Fruit fly (Drosophila melanogaster) whole organism, adult: ENCODE results near the gene CG16789.

Experiments
- CG11617 ChIP-seq: fragments of 200-800 bp; sonication (Bioruptor generic); optimal IDR thresholded peaks from 2 replicates; lab custom pipeline; 2017; ENCODE audit warnings: mild to moderate bottlenecking, missing biosample characterization, missing genetic modification reagents, missing genetic modification characterization
- CG12768 ChIP-seq: fragments of 200-800 bp; sonication (Bioruptor generic); optimal IDR thresholded peaks from 2 replicates; lab custom pipeline; 2017; ENCODE audit warnings: missing biosample characterization, missing genetic modification characterization, mild to moderate bottlenecking, moderate library complexity, missing genetic modification reagents
- CG14711 ChIP-seq: fragments of 200-800 bp; sonication (Bioruptor generic); optimal IDR thresholded peaks from 2 replicates; lab custom pipeline; 2018; ENCODE audit warnings: missing biosample characterization, mild to moderate bottlenecking, missing genetic modification characterization, moderate library complexity
- CG1620 ChIP-seq: fragments of 200-800 bp; sonication (Bioruptor generic); optimal IDR thresholded peaks from 2 replicates; lab custom pipeline; 2016; ENCODE audit warnings: missing biosample characterization, missing genetic modification characterization
- CG33017 ChIP-seq: fragments of 200-800 bp; sonication (Bioruptor generic); optimal IDR thresholded peaks from 2 replicates; lab custom pipeline; 2018; ENCODE audit warnings: missing biosample characterization, mild to moderate bottlenecking, missing genetic modification characterization, moderate library complexity
- CG5204 ChIP-seq: fragments of 200-800 bp; sonication (Bioruptor generic); optimal IDR thresholded peaks from 2 replicates; lab custom pipeline; 2016; ENCODE audit warnings: missing biosample characterization, missing genetic modification characterization
- CG7045 ChIP-seq: fragments of 200-800 bp; sonication (Bioruptor generic); optimal IDR thresholded peaks from 2 replicates; lab custom pipeline; 2017; ENCODE audit warnings: missing biosample characterization, mild to moderate bottlenecking, missing genetic modification characterization
- CG7101 ChIP-seq: fragments of 200-800 bp; sonication (Bioruptor generic); optimal IDR thresholded peaks from 2 replicates; lab custom pipeline; 2018; ENCODE audit warnings: missing biosample characterization, mild to moderate bottlenecking, missing genetic modification characterization, moderate library complexity
- Clk ChIP-seq: fragments of 200-800 bp; sonication (Bioruptor generic); optimal IDR thresholded peaks from 2 replicates; lab custom pipeline; 2017; ENCODE audit warnings: missing biosample characterization, missing genetic modification characterization
- Crg-1 ChIP-seq: fragments of 200-800 bp; sonication (Bioruptor generic); optimal IDR thresholded peaks from 2 replicates; lab custom pipeline; 2016; ENCODE audit warnings: missing biosample characterization, missing genetic modification characterization
- Hr96 ChIP-seq: fragments of 200-800 bp; sonication (Bioruptor generic); optimal IDR thresholded peaks from 2 replicates; lab custom pipeline; 2016; ENCODE audit warnings: missing biosample characterization, missing genetic modification characterization
- Mnt ChIP-seq: fragments of 200-800 bp; sonication (Bioruptor generic); optimal IDR thresholded peaks from 2 replicates; lab custom pipeline; 2016; ENCODE audit warnings: missing biosample characterization, mild to moderate bottlenecking, missing genetic modification characterization
- bab1 ChIP-seq: fragments of 200-800 bp; sonication (Bioruptor generic); optimal IDR thresholded peaks from 3 replicates; lab custom pipeline; 2019; ENCODE audit warnings: missing biosample characterization, mild to moderate bottlenecking, missing genetic modification characterization, moderate library complexity
- cic ChIP-seq: fragments of 200-800 bp; sonication (Bioruptor generic); optimal IDR thresholded peaks from 2 replicates; lab custom pipeline; 2017; ENCODE audit warnings: missing biosample characterization, mild to moderate bottlenecking, missing genetic modification characterization, moderate library complexity
- cnc ChIP-seq, 2 experiments: fragments of >200 bp; optimal IDR thresholded peaks; 2 replicates each; lab custom pipeline; 2017
- kay ChIP-seq: fragments of 200-800 bp; sonication (Bioruptor generic); peaks from one replicate; lab custom pipeline; 2016; ENCODE audit warnings: missing biosample characterization, missing genetic modification characterization, borderline replicate concordance
- ovo ChIP-seq: fragments of 200-800 bp; sonication (Bioruptor generic); optimal IDR thresholded peaks from 2 replicates; lab custom pipeline; 2016; ENCODE audit warnings: missing biosample characterization, missing genetic modification characterization
- pad ChIP-seq: fragments of 200-800 bp; sonication (Bioruptor generic); optimal IDR thresholded peaks from 3 replicates; lab custom pipeline; 2017; ENCODE audit warnings: missing biosample characterization, missing genetic modification characterization, mild to moderate bottlenecking, moderate library complexity, missing genetic modification reagents
- tj ChIP-seq: fragments of 200-800 bp; sonication (Bioruptor generic); optimal IDR thresholded peaks from 3 replicates; lab custom pipeline; 2017; ENCODE audit warnings: missing biosample characterization, mild to moderate bottlenecking, missing genetic modification characterization, moderate library complexity
- toe ChIP-seq: fragments of 200-800 bp; sonication (Bioruptor generic); optimal IDR thresholded peaks from 2 replicates; lab custom pipeline; 2016; ENCODE audit warnings: missing biosample characterization, missing genetic modification characterization

The CG16789 gene

dm6 chr3R:9581089-9581520 lies 15.1 kb downstream of the CG16789 start, which contains the start of gene CG8301:
TSS of gene CG8301 (plus strand) at chr3R:9581306.
- TF ChIP-seq cic (peak; percentile 6), CG12768 (GFP tag; lab: Kevin White, UChicago) (peak; percentile 36), toe (GFP tag; lab: Kevin White, UChicago) (no peak), Hr96 (GFP tag; lab: Kevin White, UChicago) (no peak), CG14711 (peak; percentile 6), CG33017 (peak; percentile 29), CG5204 (GFP tag; lab: Kevin White, UChicago) (no peak), CG7101 (peak; percentile 25), Clk (GFP tag; lab: Kevin White, UChicago) (no peak), pad (GFP tag; lab: Kevin White, UChicago) (no peak), ovo (peak; percentile 97), CG1620 (GFP tag; lab: Kevin White, UChicago) (peak; percentile 0), CG11617 (peak; percentile 26), tj (GFP tag; lab: Kevin White, UChicago) (peak; percentile 26), cnc (optimal IDR thresholded peaks at IDR 0.05; lab: Kevin White, UChicago) (no peak), kay (no peak), bab1 (GFP tag; lab: Kevin White, UChicago) (peak; percentile 61), CG7045 (GFP tag; lab: Kevin White, UChicago) (peak; percentile 22), Mnt (GFP tag; lab: Kevin White, UChicago) (no peak), Crg-1 (GFP tag; lab: Kevin White, UChicago) (no peak)

- no peak for TF ChIP-seq Clk (GFP tag; lab: Kevin White, UChicago)
- TF ChIP-seq CG7045 (GFP tag; lab: Kevin White, UChicago) = no peak
- TF ChIP-seq ovo = no peak
- no peak for TF ChIP-seq kay
- no peak for TF ChIP-seq CG5204 (GFP tag; lab: Kevin White, UChicago)
- no peak for TF ChIP-seq CG1620 (GFP tag; lab: Kevin White, UChicago)
- TF ChIP-seq Mnt (GFP tag; lab: Kevin White, UChicago) = no peak
- TF ChIP-seq CG14711 = no peak
- no peak for TF ChIP-seq CG7101
- TF ChIP-seq Crg-1 (GFP tag; lab: Kevin White, UChicago) = no peak
- TF ChIP-seq toe (GFP tag; lab: Kevin White, UChicago) = no peak
- no peak for TF ChIP-seq CG33017
Observed at dm6 chr3R:9581973-9582372, 16.0 kb downstream of the CG16789 start.

DNA sequence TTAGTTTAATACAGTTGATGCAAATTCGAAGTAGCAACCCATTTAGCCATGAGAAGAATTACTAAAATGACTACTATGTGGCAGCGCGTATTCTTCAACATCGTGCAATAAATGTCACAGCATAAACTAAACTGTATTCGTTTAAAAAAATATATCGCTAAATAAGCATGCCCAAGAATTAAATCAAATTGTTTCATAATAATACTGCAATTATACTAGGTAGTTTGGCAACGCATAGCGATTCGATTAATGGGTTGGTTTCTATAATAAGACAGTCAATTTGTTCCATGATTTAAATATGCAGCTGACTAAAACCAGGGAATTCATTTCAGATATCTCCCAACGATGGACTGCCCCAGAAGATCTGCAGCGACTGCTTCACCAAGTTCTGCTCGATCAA lies 17.1 kb downstream of the CG16789 start, which contains the start of gene CG33654:
CG33654 (minus strand) TSS at position 101 of the 400 bp plus-strand sequence.
- TF ChIP-seq toe (GFP tag; lab: Kevin White, UChicago) (no peak), CG7101 (no peak), CG33017 (no peak), CG14711 (no peak), CG1620 (GFP tag; lab: Kevin White, UChicago) (no peak), pad (GFP tag; lab: Kevin White, UChicago) (no peak), ovo (no peak), tj (GFP tag; lab: Kevin White, UChicago) (no peak), bab1 (GFP tag; lab: Kevin White, UChicago) (no peak), CG12768 (GFP tag; lab: Kevin White, UChicago) (no peak), Mnt (GFP tag; lab: Kevin White, UChicago) (no peak), kay (no peak), cic (no peak)

DNA sequence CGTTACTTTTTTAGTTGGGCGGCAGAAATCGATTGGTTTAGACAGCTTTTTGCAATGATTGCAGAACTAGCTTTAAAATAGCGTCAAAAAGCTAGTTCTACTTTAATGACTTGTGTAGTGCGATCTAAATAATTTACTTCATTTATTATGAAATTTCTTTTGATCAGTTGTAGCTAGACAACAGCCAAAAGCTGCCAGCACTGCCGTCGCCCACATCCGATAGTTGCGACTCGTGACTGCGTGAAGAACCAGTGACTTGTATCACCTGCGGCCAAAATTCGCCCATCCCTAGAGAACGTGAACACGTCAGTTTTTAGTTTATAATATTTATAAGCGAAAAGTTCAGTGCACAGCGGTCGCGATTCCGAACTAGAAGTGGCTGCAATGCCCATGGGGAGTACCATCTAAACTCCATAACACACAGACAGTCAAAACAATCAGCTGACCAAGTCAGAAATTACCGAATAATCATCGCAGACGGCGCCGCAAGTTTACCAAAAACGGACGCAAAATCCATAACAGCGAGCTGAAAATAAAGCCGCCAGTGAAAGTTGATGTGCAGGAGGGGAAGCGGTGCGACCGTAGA lies 20.8 kb downstream of the CG16789 start, which contains the start of gene P58IPK:
P58IPK (plus strand) TSS at position 280 of the 586 bp plus-strand sequence.
- TF ChIP-seq Crg-1 (GFP tag; lab: Kevin White, UChicago) = no peak
- TF ChIP-seq bab1 (GFP tag; lab: Kevin White, UChicago) = peak; percentile 45
- peak; percentile 53 for TF ChIP-seq CG7101
- peak; percentile 41 for TF ChIP-seq tj (GFP tag; lab: Kevin White, UChicago)
- peak; percentile 10 for TF ChIP-seq CG7045 (GFP tag; lab: Kevin White, UChicago)
- peak; percentile 49 for TF ChIP-seq CG14711
- peak; percentile 31 for TF ChIP-seq Clk (GFP tag; lab: Kevin White, UChicago)
- TF ChIP-seq CG33017 = peak; percentile 15
- TF ChIP-seq ovo = no peak
- TF ChIP-seq cnc (optimal IDR thresholded peaks at IDR 0.05; lab: Kevin White, UChicago) = no peak
- no peak for TF ChIP-seq CG5204 (GFP tag; lab: Kevin White, UChicago)
- peak; percentile 14 for TF ChIP-seq CG12768 (GFP tag; lab: Kevin White, UChicago)
- TF ChIP-seq Mnt (GFP tag; lab: Kevin White, UChicago) = peak; percentile 77
- peak; percentile 46 for TF ChIP-seq cic
- TF ChIP-seq Hr96 (GFP tag; lab: Kevin White, UChicago) = no peak
- TF ChIP-seq toe (GFP tag; lab: Kevin White, UChicago) = peak; percentile 86
- peak; percentile 51 for TF ChIP-seq pad (GFP tag; lab: Kevin White, UChicago)
- TF ChIP-seq CG11617 = peak; percentile 45
- TF ChIP-seq CG1620 (GFP tag; lab: Kevin White, UChicago) = peak; percentile 72
- TF ChIP-seq kay = no peak

DNA sequence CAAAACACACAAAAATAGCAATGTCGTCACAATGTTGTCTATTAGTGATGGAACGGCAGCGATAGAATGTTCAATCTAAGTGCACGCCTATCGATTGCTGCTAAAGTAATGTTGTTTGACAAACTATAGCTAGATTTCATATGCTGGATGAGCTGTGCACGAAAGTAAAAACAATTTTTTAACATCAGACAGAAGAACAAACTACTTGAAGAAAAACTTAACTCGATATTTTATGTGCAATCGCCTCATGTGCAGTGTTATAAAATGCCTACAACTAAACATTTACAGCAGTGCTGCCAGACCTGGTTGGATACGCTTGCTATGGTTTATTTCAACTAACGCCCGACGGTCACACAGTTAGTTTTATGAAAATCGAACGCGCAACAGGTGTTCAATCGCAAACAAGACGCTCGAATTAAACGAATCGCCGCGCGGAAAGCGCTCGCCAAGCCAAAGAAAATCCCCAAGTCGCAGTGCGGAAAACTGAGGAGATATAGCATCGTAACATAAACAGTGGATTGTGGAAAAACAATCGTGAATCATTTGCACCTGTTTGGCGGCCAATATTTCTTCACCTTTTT lies 25.0 kb downstream of the CG16789 start, which contains the start of the genes bocks and CG8312:
bocks (minus strand) TSS at position 51 of the 581 bp plus-strand sequence.
CG8312 (plus strand) TSS at position 358 of the 581 bp plus-strand sequence.
- TF ChIP-seq pad (GFP tag; lab: Kevin White, UChicago) (peak; percentile 61), CG12768 (GFP tag; lab: Kevin White, UChicago) (peak; percentile 55), Mnt (GFP tag; lab: Kevin White, UChicago) (peak; percentile 82), bab1 (GFP tag; lab: Kevin White, UChicago) (peak; percentile 83), CG11617 (peak; percentile 43), CG1620 (GFP tag; lab: Kevin White, UChicago) (peak; percentile 67), CG33017 (peak; percentile 41), Crg-1 (GFP tag; lab: Kevin White, UChicago) (peak; percentile 88), CG7101 (peak; percentile 61), kay (no peak), ovo (peak; percentile 38), CG7045 (GFP tag; lab: Kevin White, UChicago) (peak; percentile 39), tj (GFP tag; lab: Kevin White, UChicago) (peak; percentile 59), cnc (optimal IDR thresholded peaks at IDR 0.05; lab: Kevin White, UChicago) (no peak), Clk (GFP tag; lab: Kevin White, UChicago) (peak; percentile 38), CG5204 (GFP tag; lab: Kevin White, UChicago) (no peak), toe (GFP tag; lab: Kevin White, UChicago) (peak; percentile 59), Hr96 (GFP tag; lab: Kevin White, UChicago) (no peak), CG14711 (peak; percentile 65), cic (peak; percentile 62)
